Worm (Caenorhabditis elegans) whole organism, L1 larva: ENCODE measurements around the gene lron-3.
A peak's percentile ranks its signal among the peaks of the same experiment; 100 is the strongest.

Experiments used
- C04F5.9 ChIP-seq: sonication (generic microtip); optimal IDR thresholded peaks from 2 replicates; lab custom pipeline; 2016; ENCODE audit warnings: missing genetic modification characterization, missing compliant biosample characterization
- F16B12.6 ChIP-seq: fragments of 150-350 bp; optimal IDR thresholded peaks from 2 replicates; lab custom pipeline; 2014; ENCODE audit warnings: missing biosample characterization, missing genetic modification characterization
- alr-1 ChIP-seq: fragments of 200-800 bp; sonication (Bioruptor generic); optimal IDR thresholded peaks from 2 replicates; lab custom pipeline; 2018; ENCODE audit warnings: borderline replicate concordance, mild to moderate bottlenecking, missing genetic modification characterization, missing compliant biosample characterization
- ceh-82 ChIP-seq, 3 experiments: fragments of 150-350 bp in 1 of 3; sonication (generic microtip) in 2 of 3; optimal IDR thresholded peaks; 2 replicates each; lab custom pipeline; 2014 to 2017; ENCODE audit warnings: missing biosample characterization in 3 of 3, missing genetic modification characterization in 3 of 3
- ces-1 ChIP-seq: fragments of 150-350 bp; optimal IDR thresholded peaks from 2 replicates; lab custom pipeline; 2014; ENCODE audit warnings: missing biosample characterization, missing genetic modification reagents, missing genetic modification characterization
- efl-1 ChIP-seq, 4 experiments: fragments of 150-350 bp; optimal IDR thresholded peaks in 3 of 4; peaks in 1 of 4; 1 replicate in 1 of 4; 2 replicates in 3 of 4; lab custom pipeline; 2014; ENCODE audit warnings: missing biosample characterization in 2 of 4, missing genetic modification characterization in 2 of 4, missing genetic modification reagents in 2 of 4
- efl-3 ChIP-seq: fragments of 200-800 bp; sonication (Bioruptor generic); optimal IDR thresholded peaks from 2 replicates; lab custom pipeline; 2018; ENCODE audit warnings: mild to moderate bottlenecking, missing genetic modification characterization, missing compliant biosample characterization
- egl-27 ChIP-seq, 2 experiments: fragments of 150-350 bp in 1 of 2; sonication (generic microtip); optimal IDR thresholded peaks; 3 replicates each; lab custom pipeline; 2017 to 2018; ENCODE audit warnings: missing biosample characterization in 2 of 2, missing genetic modification characterization in 2 of 2, missing genetic modification reagents in 2 of 2
- fkh-10 ChIP-seq: sonication (generic microtip); optimal IDR thresholded peaks from 2 replicates; lab custom pipeline; 2017; ENCODE audit warnings: missing biosample characterization, missing genetic modification reagents, missing genetic modification characterization
- fkh-4 ChIP-seq: sonication (generic microtip); optimal IDR thresholded peaks from 2 replicates; lab custom pipeline; 2016; ENCODE audit warnings: missing compliant biosample characterization, missing genetic modification characterization, borderline replicate concordance
- fkh-8 ChIP-seq: sonication (generic microtip); optimal IDR thresholded peaks from 2 replicates; lab custom pipeline; 2016; ENCODE audit warnings: mild to moderate bottlenecking, missing genetic modification characterization, missing compliant biosample characterization
- fos-1 ChIP-seq: fragments of 150-350 bp; optimal IDR thresholded peaks from 2 replicates; lab custom pipeline; 2014; ENCODE audit warnings: missing biosample characterization, missing genetic modification characterization
- isw-1 ChIP-seq: fragments of 200-800 bp; sonication (Bioruptor generic); IDR thresholded peaks from 2 replicates; pipeline ENCODE4 v1.3.6; 2022; ENCODE audit warnings: missing genetic modification characterization, missing compliant biosample characterization
- lin-13 ChIP-seq: fragments of 150-350 bp; optimal IDR thresholded peaks from 2 replicates; lab custom pipeline; 2014; ENCODE audit warnings: missing biosample characterization, missing genetic modification reagents, missing genetic modification characterization
- lin-14 ChIP-seq: fragments of 200-800 bp; sonication (Bioruptor generic); optimal IDR thresholded peaks from 2 replicates; lab custom pipeline; 2018; ENCODE audit warnings: mild to moderate bottlenecking, missing genetic modification characterization, moderate library complexity, missing compliant biosample characterization
- lsy-2 ChIP-seq, 2 experiments: fragments of 150-350 bp; optimal IDR thresholded peaks; 2 replicates each; lab custom pipeline; 2014; ENCODE audit warnings: missing biosample characterization in 2 of 2, missing genetic modification characterization in 2 of 2
- mab-9 ChIP-seq: fragments of 200-800 bp; sonication (Bioruptor generic); IDR thresholded peaks from 2 replicates; pipeline ENCODE4 v1.3.6; 2022; ENCODE audit warnings: missing genetic modification reagents, missing genetic modification characterization, missing compliant biosample characterization
- mep-1 ChIP-seq: fragments of 150-350 bp; optimal IDR thresholded peaks from 2 replicates; lab custom pipeline; 2014; ENCODE audit warnings: missing biosample characterization, missing genetic modification characterization
- nhr-19 ChIP-seq: fragments of 200-800 bp; sonication (Bioruptor generic); conservative IDR thresholded peaks from 2 replicates; pipeline ENCODE4 v1.3.6; 2022; ENCODE audit warnings: missing genetic modification characterization, missing compliant biosample characterization
- nhr-20 ChIP-seq: sonication (generic microtip); optimal IDR thresholded peaks from 2 replicates; lab custom pipeline; 2016; ENCODE audit warnings: mild to moderate bottlenecking, missing genetic modification characterization, missing compliant biosample characterization
- nhr-28 ChIP-seq: fragments of 150-350 bp; optimal IDR thresholded peaks from 2 replicates; lab custom pipeline; 2014; ENCODE audit warnings: missing biosample characterization, missing genetic modification characterization
- nhr-47 ChIP-seq: sonication (generic microtip); optimal IDR thresholded peaks from 2 replicates; lab custom pipeline; 2016; ENCODE audit warnings: mild to moderate bottlenecking, missing genetic modification characterization, moderate library complexity, missing compliant biosample characterization
- nhr-71 ChIP-seq: sonication (generic microtip); optimal IDR thresholded peaks from 2 replicates; lab custom pipeline; 2016; ENCODE audit warnings: mild to moderate bottlenecking, missing genetic modification characterization, moderate library complexity, missing compliant biosample characterization
- nhr-84 ChIP-seq: sonication (generic microtip); optimal IDR thresholded peaks from 2 replicates; lab custom pipeline; 2017; ENCODE audit warnings: missing biosample characterization, missing genetic modification characterization
- skn-1 ChIP-seq: fragments of 150-350 bp; optimal IDR thresholded peaks from 2 replicates; lab custom pipeline; 2014; ENCODE audit warnings: missing biosample characterization, missing genetic modification characterization
- snpc-4 ChIP-seq: fragments of 150-350 bp; optimal IDR thresholded peaks from 2 replicates; lab custom pipeline; 2014; ENCODE audit warnings: missing biosample characterization, missing genetic modification characterization
- snu-23 ChIP-seq: sonication (generic microtip); optimal IDR thresholded peaks from 2 replicates; lab custom pipeline; 2016; ENCODE audit warnings: missing genetic modification characterization, missing compliant biosample characterization
- sox-4 ChIP-seq: sonication (generic microtip); optimal IDR thresholded peaks from 2 replicates; lab custom pipeline; 2016; ENCODE audit warnings: missing genetic modification characterization, missing compliant biosample characterization
- swsn-7 ChIP-seq: sonication (generic microtip); optimal IDR thresholded peaks from 2 replicates; lab custom pipeline; 2016; ENCODE audit warnings: missing genetic modification characterization, missing compliant biosample characterization
- tbx-2 ChIP-seq: sonication (generic microtip); optimal IDR thresholded peaks from 2 replicates; lab custom pipeline; 2016; ENCODE audit warnings: missing genetic modification characterization, missing compliant biosample characterization
- tlp-1 ChIP-seq: fragments of 150-350 bp; optimal IDR thresholded peaks from 2 replicates; lab custom pipeline; 2014; ENCODE audit warnings: missing biosample characterization, missing genetic modification characterization
- unc-86 ChIP-seq: sonication (generic microtip); optimal IDR thresholded peaks from 2 replicates; lab custom pipeline; 2016; ENCODE audit warnings: missing genetic modification characterization, missing compliant biosample characterization
- zag-1 ChIP-seq: fragments of 150-350 bp; optimal IDR thresholded peaks from 2 replicates; lab custom pipeline; 2014; ENCODE audit warnings: missing biosample characterization, missing genetic modification characterization
- ztf-11 ChIP-seq, 2 experiments: sonication (generic microtip); optimal IDR thresholded peaks; 2 replicates each; lab custom pipeline; 2016 to 2017; ENCODE audit warnings: missing genetic modification characterization in 2 of 2, missing biosample characterization in 1 of 2, missing compliant biosample characterization in 1 of 2
- ztf-4 ChIP-seq: fragments of 150-350 bp; optimal IDR thresholded peaks from 2 replicates; lab custom pipeline; 2014; ENCODE audit warnings: missing biosample characterization, missing genetic modification characterization

The lron-3 gene

DNA sequence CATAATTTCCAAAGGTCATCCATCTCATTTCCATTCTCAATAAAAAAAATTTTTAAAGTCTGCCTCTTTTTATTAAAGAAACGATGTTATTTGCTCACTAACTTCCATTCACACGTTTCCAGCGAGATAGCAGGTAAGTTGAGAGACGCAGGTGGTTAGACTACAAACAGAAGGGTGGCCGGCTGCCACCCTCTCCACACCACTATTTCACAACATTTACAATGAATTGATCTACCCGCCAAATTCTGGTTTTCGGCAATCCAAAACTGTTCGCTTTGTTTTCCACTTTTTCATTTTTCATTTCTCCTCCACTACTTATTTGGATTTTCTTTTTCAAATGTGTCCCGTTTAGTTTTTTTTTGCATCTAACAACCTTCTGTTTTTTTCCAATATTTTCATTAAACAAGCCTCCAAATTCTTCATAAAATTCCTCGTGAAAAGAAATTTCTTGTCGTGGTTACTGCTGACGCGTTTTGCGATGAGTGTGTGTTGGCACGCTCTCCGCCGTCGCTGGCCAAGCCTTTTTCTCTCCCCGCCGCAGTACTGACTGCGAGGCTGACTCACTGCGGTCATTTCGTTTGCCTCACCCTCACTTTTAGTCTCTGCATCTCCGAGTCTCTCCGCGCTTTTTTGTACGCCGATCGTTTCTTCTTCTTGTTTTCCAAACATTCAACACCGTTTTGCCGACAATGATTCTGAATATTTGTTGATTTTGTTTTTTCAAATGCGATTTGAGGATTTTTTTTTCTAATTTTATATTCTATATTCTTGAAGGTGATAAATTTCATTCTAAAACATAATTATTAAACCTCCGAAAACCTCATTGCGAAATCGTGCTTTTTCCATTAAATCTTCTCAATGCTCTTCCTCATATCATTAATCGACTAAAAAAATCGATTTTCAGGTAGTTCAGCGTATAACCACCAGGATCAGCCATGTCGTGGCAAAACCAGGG, 10.5 kb upstream of the lron-3 start, which contains the start of gene dyn-1 (continued):
- TF ChIP-seq fos-1 (tag; lab: Kevin White, UChicago) (peak; percentile 56), lin-13 (GFP tag; lab: Kevin White, UChicago) (peak; percentile 71), zag-1 (tag; lab: Kevin White, UChicago) (no peak), F16B12.6 (tag; lab: Kevin White, UChicago) (peak; percentile 1), ces-1 (no peak), ztf-11 (tag; optimal IDR thresholded peaks at IDR 0.05; lab: Kevin White, UChicago) (peak in 1 of 2 experiments; percentile 5), C04F5.9 (tag; lab: Kevin White, UChicago) (peak; percentile 51)

DNA sequence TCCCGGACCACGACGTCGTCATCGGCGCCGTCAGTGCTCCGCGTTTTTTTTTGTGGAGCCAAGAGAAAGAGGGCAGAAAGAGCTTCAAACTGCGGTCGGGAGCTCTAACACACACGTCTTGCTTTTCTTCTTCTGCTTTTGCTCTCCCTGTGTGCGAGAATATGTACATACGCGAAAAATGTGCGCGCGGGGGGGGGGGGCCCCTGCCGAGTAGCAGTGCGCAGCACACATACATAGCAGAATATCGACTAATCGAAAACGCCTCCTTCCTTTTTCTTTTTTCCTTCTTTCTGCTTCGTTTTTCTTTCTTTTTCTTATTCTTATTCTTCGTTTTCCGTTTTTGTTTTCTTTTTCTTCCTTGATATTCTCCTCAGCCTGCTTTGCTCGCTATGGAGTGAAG, 8.9 kb upstream of the lron-3 start:
- TF ChIP-seq fkh-10 (GFP tag; lab: Kevin White, UChicago) (peak; percentile 22), fkh-8 (tag; lab: Kevin White, UChicago) (peak; percentile 71), nhr-71 (tag; lab: Kevin White, UChicago) (peak; percentile 40), snu-23 (GFP tag; lab: Kevin White, UChicago) (peak; percentile 24), skn-1 (peak; percentile 23), efl-3 (no peak), swsn-7 (tag; lab: Kevin White, UChicago) (peak; percentile 46), lin-14 (peak; percentile 87), nhr-20 (tag; lab: Kevin White, UChicago) (no peak), unc-86 (tag; lab: Kevin White, UChicago) (peak; percentile 44), lsy-2 (tag; optimal IDR thresholded peaks at IDR 0.05; lab: Kevin White, UChicago) (peak in 1 of 2 experiments; percentile 17), ceh-82 (tag; optimal IDR thresholded peaks at IDR 0.05; lab: Kevin White, UChicago) (peak; percentile 1 to 60 (median 2)), nhr-19 (GFP tag; lab: Robert Waterston, UW) (no peak; the same call in 1 of the 2 replicates), tlp-1 (no peak), tbx-2 (tag; lab: Kevin White, UChicago) (peak; percentile 50), nhr-47 (peak; percentile 41), efl-1 (optimal IDR thresholded peaks at IDR 0.05; lab: Kevin White, UChicago) (no peak), efl-1 (GFP tag; optimal IDR thresholded peaks at IDR 0.05 in 1 of 2; lab: Kevin White, UChicago) (peak in 1 of 2 experiments; percentile 55)
- TF ChIP-seq, all 84 proteins: peak for 13

ce11 chrX:15564338-15564737, 6.6 kb upstream of the lron-3 start:
- TF ChIP-seq lin-14 (peak; percentile 81), snu-23 (GFP tag; lab: Kevin White, UChicago) (peak; percentile 37), isw-1 (GFP tag; lab: Robert Waterston, UW) (no peak), snpc-4 (tag; lab: Kevin White, UChicago) (no peak), swsn-7 (tag; lab: Kevin White, UChicago) (peak; percentile 6), lin-13 (GFP tag; lab: Kevin White, UChicago) (no peak), nhr-28 (tag; lab: Kevin White, UChicago) (no peak), sox-4 (tag; lab: Kevin White, UChicago) (no peak), egl-27 (tag; optimal IDR thresholded peaks at IDR 0.05; lab: Kevin White, UChicago) (no peak), alr-1 (tag; lab: Kevin White, UChicago) (no peak), mep-1 (peak; percentile 25), ztf-4 (no peak), mab-9 (GFP tag; lab: Robert Waterston, UW) (peak; percentile 45; the same call in 1 of the 2 replicates), lsy-2 (tag; optimal IDR thresholded peaks at IDR 0.05; lab: Kevin White, UChicago) (peak; percentile 1 to 25), nhr-84 (tag; lab: Kevin White, UChicago) (no peak), fkh-8 (tag; lab: Kevin White, UChicago) (peak; percentile 26), fkh-4 (tag; lab: Kevin White, UChicago) (no peak), tbx-2 (tag; lab: Kevin White, UChicago) (peak; percentile 11), nhr-71 (tag; lab: Kevin White, UChicago) (peak; percentile 27), ceh-82 (tag; optimal IDR thresholded peaks at IDR 0.05; lab: Kevin White, UChicago) (peak in 1 of 3 experiments; percentile 6)
